Fruit fly (Drosophila melanogaster) ovary, adult (tissue): Measurements from ENCODE around the gene Cyp308a1.

Source experiments
- CG17801 ChIP-seq: fragments of 200-800 bp; optimal IDR thresholded peaks from 2 replicates; lab custom pipeline; 2019; ENCODE audit warnings: missing biosample characterization, mild to moderate bottlenecking, missing genetic modification characterization, moderate library complexity; ENCODE audit not compliant: partially characterized antibody

Cyp308a1 gene

DNA sequence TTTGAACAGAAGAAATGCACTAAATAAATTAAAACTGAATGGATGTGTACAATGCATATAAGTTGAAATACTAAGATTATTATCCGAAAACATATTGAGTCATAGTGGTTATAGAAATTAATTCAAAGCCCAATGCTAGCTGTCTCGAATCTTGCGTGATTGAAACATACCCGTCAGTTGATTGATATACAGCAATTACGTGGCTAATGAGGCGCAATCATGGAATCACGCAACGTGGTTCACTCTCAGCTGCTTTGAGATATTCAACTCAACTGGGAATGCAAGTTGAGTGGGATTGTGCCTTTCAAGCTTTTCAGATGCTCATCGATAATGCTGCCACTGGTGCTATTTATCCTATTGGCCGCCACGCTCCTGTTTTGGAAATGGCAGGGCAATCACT, at the start of gene Cyp308a1:
Gene Cyp308a1 (plus strand): TSS at position 301 of the 400 bp plus-strand sequence.
- TF ChIP-seq CG17801 (GFP tag; lab: Kevin White, UChicago): no peak

DNA sequence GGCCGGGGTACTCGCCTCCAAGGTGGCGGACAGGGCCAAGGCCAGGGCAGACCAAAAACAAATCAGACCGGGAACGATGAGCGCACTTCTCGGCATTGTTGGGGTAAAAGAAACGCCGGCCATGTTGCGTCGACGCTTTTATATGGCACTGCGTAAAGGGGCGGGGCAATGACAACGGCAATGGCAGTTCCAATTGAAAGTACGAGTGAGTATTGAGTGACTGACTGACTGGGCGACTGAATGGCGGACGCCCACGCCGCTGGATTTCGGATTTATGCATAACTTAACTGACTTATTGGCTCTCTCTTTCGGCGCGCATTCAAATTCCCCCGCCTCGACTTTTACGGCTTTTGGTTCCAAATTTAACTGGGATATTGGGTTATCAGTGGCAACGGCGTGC, 47.6 kb upstream of the Cyp308a1 start, which contains the start of gene CG6696:
Gene CG6696 (minus strand): TSS at position 101 of the 400 bp plus-strand sequence.
- TF ChIP-seq CG17801 (GFP tag; lab: Kevin White, UChicago): no peak

DNA sequence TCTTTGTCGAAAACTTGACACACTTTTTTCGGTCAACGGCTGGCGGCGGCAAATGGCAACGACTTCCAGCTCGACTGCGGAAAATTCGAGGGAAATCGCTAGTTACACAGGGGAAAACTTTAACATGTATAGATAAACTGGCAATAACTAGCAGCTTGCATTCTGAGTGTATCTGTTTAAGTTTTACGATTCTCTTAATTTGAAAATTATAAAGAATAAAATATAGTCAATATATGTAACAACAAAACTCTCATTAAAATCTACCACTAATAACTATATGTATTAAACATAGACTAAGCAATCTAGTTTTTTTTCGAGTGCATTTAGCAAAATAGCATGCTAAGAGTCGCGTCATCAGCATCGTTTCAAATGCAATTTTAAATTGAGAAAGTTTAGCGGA, 46.3 kb upstream of the Cyp308a1 start:
- no peak for TF ChIP-seq CG17801 (GFP tag; lab: Kevin White, UChicago)

DNA sequence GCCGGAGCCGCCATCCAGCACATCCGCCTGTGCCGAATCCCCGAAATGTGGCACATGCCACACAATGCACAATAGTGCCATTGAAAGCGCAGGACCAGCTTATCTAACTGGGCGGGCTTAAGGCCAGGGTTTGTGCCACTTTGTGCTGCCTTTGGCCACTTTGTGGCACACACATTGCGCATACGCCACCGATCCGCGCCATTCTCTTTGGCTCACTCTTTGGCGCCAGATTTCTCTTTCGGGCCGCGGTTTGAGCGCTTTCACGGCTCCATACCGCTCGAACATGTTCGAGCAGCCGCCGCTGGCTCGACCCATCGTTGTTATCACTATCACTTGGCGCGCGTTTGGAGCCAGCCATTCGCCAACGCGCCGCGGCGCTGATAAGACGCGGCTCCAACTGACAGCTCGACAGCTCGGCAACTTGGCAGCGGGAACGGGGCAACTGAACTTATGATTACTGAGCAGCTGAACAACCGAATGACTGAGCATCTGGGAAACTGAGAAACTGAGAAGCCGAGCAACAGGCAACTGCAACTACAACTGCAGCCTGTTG, 43.9 kb upstream of the Cyp308a1 start:
- TF ChIP-seq CG17801 (GFP tag; lab: Kevin White, UChicago): no peak

DNA sequence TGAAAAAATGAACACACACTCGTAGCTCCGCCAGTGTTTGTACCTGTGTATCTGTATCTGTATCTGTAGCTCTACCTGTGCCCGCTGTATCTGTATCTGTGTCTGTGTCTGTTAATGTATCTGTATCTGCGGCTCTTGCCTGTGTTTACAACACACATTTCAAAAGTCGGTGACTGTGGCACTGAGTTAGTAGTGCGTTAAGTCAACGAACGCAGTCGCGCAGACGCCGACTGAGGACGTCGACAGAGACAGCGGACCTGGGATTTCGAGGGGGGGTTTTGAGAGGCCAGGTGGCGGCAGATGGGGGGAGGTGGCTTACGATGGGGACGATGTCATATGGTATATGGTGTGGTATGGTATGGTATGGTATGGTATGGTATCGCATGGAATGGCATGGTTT, 41.4 kb upstream of the Cyp308a1 start:
- TF ChIP-seq CG17801 (GFP tag; lab: Kevin White, UChicago): no peak

DNA sequence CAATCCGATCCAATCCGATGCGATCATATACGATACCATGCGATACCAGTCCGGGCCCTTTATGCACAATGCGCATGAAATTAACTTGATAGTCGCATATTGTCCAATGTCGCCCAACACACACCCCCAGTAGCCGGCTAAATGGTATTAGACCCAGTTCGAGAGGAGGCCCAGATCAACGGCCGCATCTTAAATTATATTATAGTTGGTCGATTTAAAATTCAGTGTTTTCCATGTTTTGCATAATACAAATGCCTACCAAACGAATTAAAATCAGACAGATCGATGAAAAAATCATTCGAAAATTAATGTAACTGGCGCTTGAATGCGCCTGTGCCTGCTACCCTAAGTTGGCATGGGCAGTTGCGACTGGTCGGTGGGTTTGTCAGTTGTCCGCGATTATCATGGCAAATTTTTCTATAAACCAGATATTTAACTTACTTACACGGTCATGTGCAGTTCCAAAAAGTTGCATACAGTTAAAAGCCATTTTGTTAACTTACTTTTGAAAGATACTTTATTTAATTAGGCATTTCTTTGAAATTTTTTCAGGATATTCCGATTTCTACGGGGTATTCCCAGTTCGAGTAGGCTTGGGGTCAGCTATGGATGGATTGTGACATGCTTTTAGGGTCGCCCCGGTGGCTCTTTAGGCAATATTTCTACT, 39.7 kb upstream of the Cyp308a1 start:
- no peak for TF ChIP-seq CG17801 (GFP tag; lab: Kevin White, UChicago)

DNA sequence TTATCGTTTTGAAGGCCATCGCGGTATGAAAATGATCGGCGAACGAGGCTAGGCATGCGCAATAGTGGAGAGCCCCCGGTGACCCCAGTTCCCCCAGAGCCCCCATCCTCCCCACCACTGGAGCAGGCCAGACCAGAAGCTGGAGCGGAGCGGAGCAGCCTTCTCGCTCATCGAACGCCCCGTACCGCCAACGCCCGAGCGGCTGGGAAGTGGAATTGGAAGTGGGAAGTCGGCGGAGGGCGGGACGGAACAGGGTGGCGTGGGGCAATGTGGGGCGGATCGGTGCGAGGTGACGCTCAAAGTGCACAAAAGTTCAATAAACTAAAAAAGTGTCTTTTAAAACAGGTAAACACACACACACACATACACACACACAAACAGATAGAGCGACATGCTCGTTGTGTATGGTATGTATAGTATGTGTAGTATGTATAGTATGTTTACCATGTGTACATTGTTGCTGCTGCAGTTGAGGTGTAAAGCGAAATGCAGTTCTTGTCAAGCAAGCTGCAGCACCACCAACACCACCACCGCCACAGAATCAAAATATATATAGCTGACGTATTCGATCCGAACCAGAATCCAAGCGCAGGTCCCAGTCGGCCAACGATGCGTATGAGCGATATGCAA, 38.0 kb upstream of the Cyp308a1 start:
- no peak for TF ChIP-seq CG17801 (GFP tag; lab: Kevin White, UChicago)

DNA sequence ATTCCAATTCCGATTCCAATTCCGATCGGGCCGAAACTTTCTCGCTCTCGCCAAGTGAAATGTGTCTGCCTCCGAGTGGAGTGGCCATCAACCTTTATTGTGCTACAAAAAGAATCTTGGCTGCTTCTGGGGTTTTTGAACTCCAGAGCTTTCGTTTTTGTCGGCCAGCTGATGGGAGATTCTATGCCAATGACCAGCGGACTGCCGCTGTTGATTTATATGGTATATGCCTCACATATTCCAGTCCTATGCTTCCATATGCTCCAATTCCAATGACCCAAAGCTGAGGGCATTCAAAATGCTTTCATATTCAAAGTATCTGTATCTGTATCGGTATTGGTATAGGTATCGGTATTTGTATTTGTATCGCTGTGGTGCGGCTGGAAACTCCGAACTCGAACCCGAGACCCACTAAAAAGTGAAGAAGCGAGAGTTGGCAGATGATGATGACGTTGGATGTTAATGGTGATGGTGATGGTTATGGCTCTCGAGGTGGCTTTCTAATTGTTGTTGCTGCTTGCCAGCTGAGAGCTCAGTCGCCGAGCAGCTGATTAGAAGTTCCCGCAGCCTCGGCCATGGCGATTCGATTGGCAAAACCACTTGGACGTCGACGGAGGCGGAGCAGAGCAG, 36.6 kb upstream of the Cyp308a1 start:
- TF ChIP-seq CG17801 (GFP tag; lab: Kevin White, UChicago): no peak

DNA sequence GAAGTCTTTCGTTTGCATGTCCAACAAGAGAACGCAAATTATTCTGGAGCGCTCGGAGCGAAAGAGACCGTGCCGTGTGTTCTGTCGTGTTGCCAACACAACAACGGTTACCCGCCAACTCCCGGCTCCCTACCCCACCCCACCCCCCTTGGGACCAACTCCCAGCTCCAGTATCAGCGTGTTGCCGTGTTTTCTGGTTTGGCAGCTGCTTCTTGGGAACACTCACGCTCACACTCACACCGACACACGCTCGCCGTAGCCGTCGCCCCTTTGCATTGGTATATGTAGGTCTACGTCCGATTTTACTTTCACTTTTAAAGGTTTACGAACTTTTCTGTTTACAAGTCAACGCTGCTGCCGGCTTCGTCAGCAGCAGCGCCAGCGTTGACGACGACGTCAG, 34.4 kb upstream of the Cyp308a1 start:
- TF ChIP-seq CG17801 (GFP tag; lab: Kevin White, UChicago): no peak

DNA sequence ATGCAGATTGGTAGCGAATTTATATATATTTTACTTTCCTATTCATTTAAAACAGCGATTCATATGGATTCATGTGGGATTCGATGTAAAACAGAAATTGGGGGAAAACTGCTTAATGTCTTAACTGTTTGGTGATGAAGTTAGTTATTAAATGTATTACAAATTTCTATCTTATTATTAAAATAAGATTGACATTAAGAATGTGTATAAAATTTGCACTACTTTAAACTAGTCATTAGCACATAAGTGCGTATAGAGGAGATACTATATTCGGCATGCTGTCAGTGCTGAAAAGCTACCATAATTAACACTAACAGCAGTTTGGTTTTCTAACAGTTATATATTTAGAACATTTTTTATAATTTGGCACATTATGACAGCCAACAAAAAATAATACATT, 34.0 kb upstream of the Cyp308a1 start:
- TF ChIP-seq CG17801 (GFP tag; lab: Kevin White, UChicago): no peak

DNA sequence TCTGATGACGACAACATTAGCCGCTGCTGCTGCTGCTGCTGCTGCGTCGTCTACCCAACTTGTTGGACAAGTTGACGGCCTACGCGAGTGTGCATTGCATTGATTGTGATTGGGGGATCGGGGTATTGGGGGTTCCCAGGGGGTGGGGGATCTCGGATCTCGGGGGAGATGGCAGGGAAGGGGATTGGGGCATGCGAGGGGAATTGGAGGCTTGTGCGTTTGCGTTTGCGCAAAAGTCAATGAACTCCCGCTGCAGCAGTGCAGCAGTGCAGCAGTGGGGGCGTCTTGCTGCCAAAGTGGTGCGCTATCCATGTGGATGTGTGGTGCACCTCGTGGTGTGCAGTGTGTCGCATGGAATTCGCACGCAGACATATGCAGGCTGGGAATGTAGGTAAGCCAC, 32.9 kb upstream of the Cyp308a1 start:
- no peak for TF ChIP-seq CG17801 (GFP tag; lab: Kevin White, UChicago)

DNA sequence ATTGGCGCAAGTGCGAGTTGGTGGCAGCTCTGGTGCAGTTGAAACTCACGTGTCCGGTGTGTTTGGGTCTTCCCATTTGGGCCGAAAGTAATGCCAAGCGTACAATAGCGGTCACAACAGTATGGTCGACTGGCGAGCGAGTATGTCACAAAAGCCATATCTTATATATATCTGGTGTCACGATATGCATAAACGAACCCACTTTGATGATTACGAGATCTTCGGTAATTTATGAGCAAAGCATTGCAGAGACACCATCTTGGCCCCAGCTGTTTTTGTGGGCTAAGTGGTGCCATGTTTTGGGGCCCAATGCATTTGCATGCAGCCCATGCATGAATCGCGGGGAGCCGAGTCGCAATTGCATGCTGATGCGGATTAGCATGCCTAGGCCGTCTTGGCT, 30.8 kb upstream of the Cyp308a1 start:
- TF ChIP-seq CG17801 (GFP tag; lab: Kevin White, UChicago): no peak

DNA sequence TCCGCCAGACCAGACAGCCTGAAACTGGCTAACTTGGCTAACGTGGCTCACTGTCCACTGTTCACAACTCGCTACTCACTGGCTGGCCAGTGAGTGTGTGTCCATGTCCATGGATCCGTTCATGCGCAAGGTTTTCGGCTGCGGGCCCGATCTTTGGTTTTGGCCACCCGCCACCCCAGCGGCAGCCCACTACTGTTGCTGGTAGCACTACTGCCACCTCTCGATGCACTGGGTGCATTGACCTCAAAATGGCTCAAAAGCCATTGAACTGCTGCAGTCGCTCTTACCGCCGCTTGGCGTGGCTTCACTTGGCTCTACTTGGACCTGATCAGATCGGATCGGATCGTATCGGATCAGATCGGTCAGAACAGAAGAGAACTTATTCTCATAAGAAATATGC, 28.3 kb upstream of the Cyp308a1 start:
- TF ChIP-seq CG17801 (GFP tag; lab: Kevin White, UChicago): no peak

DNA sequence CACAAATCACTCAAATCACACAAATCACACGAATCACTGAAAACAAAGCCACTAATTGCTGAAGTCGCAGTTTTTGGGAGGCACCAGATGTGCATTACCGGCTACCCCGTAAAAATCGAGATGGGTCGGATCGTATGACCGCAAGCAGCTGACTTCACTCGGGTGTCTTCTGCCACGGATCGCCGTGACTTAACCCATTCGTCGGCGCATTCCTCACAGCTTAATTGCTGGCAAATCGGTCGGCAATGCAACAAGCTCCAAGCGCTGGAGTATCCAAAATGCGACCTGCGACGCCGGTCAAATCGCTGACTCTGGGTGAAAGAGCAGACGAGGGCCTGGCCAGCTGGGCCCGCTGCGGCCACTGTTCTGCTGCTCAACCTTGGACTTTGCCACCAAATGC, 26.9 kb upstream of the Cyp308a1 start:
- no peak for TF ChIP-seq CG17801 (GFP tag; lab: Kevin White, UChicago)

DNA sequence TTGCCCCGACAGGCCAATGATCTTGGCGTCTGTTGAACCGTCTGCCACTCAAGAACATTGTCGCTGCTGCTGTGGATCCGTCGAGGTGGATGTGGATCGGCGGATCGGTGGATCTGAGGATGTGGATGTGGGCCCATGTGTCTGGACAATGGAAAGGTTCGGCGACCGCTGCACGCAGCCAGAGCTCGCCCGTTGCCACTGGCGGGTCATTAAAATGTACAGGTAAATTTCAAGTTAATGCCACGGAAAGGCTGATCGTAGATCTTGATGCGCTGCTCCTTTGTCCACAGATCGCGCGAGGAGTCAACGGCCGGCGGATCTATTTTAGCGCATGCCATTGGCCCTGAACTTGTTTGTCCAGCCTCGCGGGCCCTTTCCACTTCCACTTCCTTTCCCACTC, 25.2 kb upstream of the Cyp308a1 start:
- TF ChIP-seq CG17801 (GFP tag; lab: Kevin White, UChicago): no peak

DNA sequence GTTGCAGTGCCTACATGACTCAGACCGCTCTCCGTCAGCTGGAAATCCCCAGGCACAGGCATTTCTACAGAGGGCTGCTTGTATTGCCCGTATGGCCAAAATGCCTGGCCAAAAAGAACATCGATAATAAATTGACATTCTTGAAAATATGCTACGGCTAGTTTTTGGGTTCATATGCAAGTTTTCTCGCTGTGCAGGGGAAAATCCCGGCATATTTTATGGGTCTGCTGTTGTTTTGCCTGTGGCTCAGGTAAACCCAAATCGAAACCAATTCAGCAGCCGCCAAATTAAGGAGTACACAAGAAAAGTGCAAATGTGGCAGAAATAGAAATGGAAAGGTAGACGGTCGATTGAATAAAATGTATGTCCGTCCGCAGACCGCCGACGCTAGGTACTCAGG, 24.7 kb upstream of the Cyp308a1 start:
- TF ChIP-seq CG17801 (GFP tag; lab: Kevin White, UChicago): no peak
